Worm (Caenorhabditis elegans) whole organism, early embryonic: Measurements from ENCODE around the gene ZC404.2.

ENCODE experiments used
- ama-1 ChIP-seq: fragments of 150-350 bp; optimal IDR thresholded peaks from 2 replicates; lab custom pipeline; 2014
- ceh-13 ChIP-seq: fragments of 200-800 bp; sonication (Bioruptor generic); optimal IDR thresholded peaks from 2 replicates; lab custom pipeline; 2018; ENCODE audit warnings: mild to moderate bottlenecking, missing genetic modification characterization, missing compliant biosample characterization
- flt-1 ChIP-seq: fragments of 200-800 bp; sonication (Bioruptor generic); IDR thresholded peaks from 2 replicates; pipeline ENCODE4 v1.3.6; 2022; ENCODE audit warnings: missing genetic modification characterization, missing compliant biosample characterization
- hmg-4 ChIP-seq: fragments of 200-800 bp; sonication (Bioruptor generic); optimal IDR thresholded peaks from 2 replicates; lab custom pipeline; 2018; ENCODE audit warnings: mild to moderate bottlenecking, missing genetic modification characterization, missing compliant biosample characterization

DNA sequence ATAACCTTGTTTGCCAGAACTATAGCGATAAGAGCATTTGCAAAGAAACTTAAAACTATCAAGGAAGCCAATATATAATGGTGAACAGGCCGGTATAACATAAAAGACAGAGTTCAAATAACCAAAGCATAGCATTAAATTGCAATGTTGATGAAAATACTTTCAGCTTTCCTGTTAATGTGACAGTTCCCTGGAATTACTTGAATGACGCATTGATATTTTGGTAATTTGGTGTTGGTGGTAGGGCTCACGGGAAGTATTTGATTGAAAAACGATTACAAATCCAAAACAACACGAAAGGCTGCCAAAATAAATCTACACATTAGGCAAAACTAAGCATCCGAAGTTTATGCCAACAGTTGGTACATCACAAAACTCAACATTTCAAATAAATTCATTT is 21.2 kb downstream of the ZC404.2 start, which contains the start of gene dmsr-16:
- TF ChIP-seq flt-1 (GFP tag; lab: Robert Waterston, UW) (no peak), ceh-13 (GFP tag; lab: Kevin White, UChicago) (no peak), ama-1 (lab: Kevin White, UChicago) (no peak), hmg-4 (no peak)
